Worm (Caenorhabditis elegans) whole organism, L4/young adult: ENCODE results near the gene F20B10.3.

Source experiments
- W03F9.2 ChIP-seq: fragments of 150-350 bp; optimal IDR thresholded peaks from 2 replicates; lab custom pipeline; 2014; ENCODE audit warnings: missing biosample characterization, missing genetic modification characterization
- dao-5 ChIP-seq: sonication (generic microtip); optimal IDR thresholded peaks from 2 replicates; lab custom pipeline; 2016; ENCODE audit warnings: missing genotype, missing genetic modification characterization, moderate library complexity, missing compliant biosample characterization

ce11 chrIV:12207873-12208272 is 39.8 kb downstream of the F20B10.3 start:
- no peak for TF ChIP-seq dao-5 (tag; lab: Kevin White, UChicago)
- TF ChIP-seq W03F9.2 (tag; lab: Kevin White, UChicago), result no peak
